Worm (Caenorhabditis elegans) whole organism, L4/young adult: ENCODE results near the gene cyp-35B3.

Experiments used
- W03F9.2 ChIP-seq: fragments of 150-350 bp; optimal IDR thresholded peaks from 2 replicates; lab custom pipeline; 2014; ENCODE audit warnings: missing biosample characterization, missing genetic modification characterization
- him-1 ChIP-seq: sonication (generic microtip); optimal IDR thresholded peaks from 2 replicates; lab custom pipeline; 2016; ENCODE audit warnings: missing genotype, missing genetic modification reagents, missing genetic modification characterization, missing compliant biosample characterization

ce11 chrV:3976964-3977363, 31.8 kb downstream of the cyp-35B3 start, which contains the start of gene str-83:
- TF ChIP-seq W03F9.2 (tag; lab: Kevin White, UChicago) (no peak), him-1 (no peak)
